Fruit fly (Drosophila melanogaster): ENCODE data around the gene CG14567.
A peak's percentile ranks its signal among the peaks of the same experiment; 100 is the strongest.

CG14567 gene

dm6 chr3L:21728616-21729047 is 9.6 kb downstream of the CG14567 start, which contains the start of the genes CG11247 and Polr2H:
CG11247 (minus strand) TSS chr3L:21728806.
Polr2H (plus strand) TSS chr3L:21728932.
- peak; percentile 65 for TF ChIP-seq CG17801 (GFP tag; optimal IDR thresholded peaks at IDR 0.05; ENCODE audit: partially characterized antibody)

dm6 chr3L:21727728-21728124 is 10.5 kb downstream of the CG14567 start:
- no peak for TF ChIP-seq CG17801 (GFP tag; optimal IDR thresholded peaks at IDR 0.05; ENCODE audit: partially characterized antibody)

dm6 chr3L:21727013-21727727 is 11.1 kb downstream of the CG14567 start:
- TF ChIP-seq CG17801 (GFP tag; optimal IDR thresholded peaks at IDR 0.05; ENCODE audit: partially characterized antibody), result peak; percentile 16

- no peak for TF ChIP-seq CG17801 (GFP tag; optimal IDR thresholded peaks at IDR 0.05; ENCODE audit: partially characterized antibody)
These were observed 17.4 kb downstream of the CG14567 start for dm6 chr3L:21720869-21721268.

dm6 chr3L:21718233-21718632 is 20.0 kb downstream of the CG14567 start:
- TF ChIP-seq CG17801 (GFP tag; optimal IDR thresholded peaks at IDR 0.05; ENCODE audit: partially characterized antibody), result no peak

- no peak for TF ChIP-seq CG17801 (GFP tag; optimal IDR thresholded peaks at IDR 0.05; ENCODE audit: partially characterized antibody)
These were observed 22.3 kb downstream of the CG14567 start for dm6 chr3L:21715974-21716373.

dm6 chr3L:21709785-21710591 is 28.2 kb downstream of the CG14567 start:
- TF ChIP-seq CG17801 (GFP tag; optimal IDR thresholded peaks at IDR 0.05; ENCODE audit: partially characterized antibody), result no peak

dm6 chr3L:21706144-21706926 is 31.9 kb downstream of the CG14567 start, which contains the start of gene CG32447:
CG32447 (minus strand) TSS chr3L:21706365.
- no peak for TF ChIP-seq CG17801 (GFP tag; optimal IDR thresholded peaks at IDR 0.05; ENCODE audit: partially characterized antibody)

dm6 chr3L:21700945-21701344 is 37.3 kb downstream of the CG14567 start:
- TF ChIP-seq CG17801 (GFP tag; optimal IDR thresholded peaks at IDR 0.05; ENCODE audit: partially characterized antibody), result no peak

- TF ChIP-seq CG17801 (GFP tag; optimal IDR thresholded peaks at IDR 0.05; ENCODE audit: partially characterized antibody), result no peak
These were observed 38.2 kb downstream of the CG14567 start for dm6 chr3L:21700052-21700451.

dm6 chr3L:21694647-21695046 is 43.6 kb downstream of the CG14567 start:
- TF ChIP-seq CG17801 (GFP tag; optimal IDR thresholded peaks at IDR 0.05; ENCODE audit: partially characterized antibody), result no peak

dm6 chr3L:21688607-21689129 is 49.6 kb downstream of the CG14567 start:
- TF ChIP-seq CG17801 (GFP tag; optimal IDR thresholded peaks at IDR 0.05; ENCODE audit: partially characterized antibody), result no peak

All from ovary, adult (tissue).